Fruit fly (Drosophila melanogaster): Measurements from ENCODE around the gene Atg101.

Gene Atg101

DNA sequence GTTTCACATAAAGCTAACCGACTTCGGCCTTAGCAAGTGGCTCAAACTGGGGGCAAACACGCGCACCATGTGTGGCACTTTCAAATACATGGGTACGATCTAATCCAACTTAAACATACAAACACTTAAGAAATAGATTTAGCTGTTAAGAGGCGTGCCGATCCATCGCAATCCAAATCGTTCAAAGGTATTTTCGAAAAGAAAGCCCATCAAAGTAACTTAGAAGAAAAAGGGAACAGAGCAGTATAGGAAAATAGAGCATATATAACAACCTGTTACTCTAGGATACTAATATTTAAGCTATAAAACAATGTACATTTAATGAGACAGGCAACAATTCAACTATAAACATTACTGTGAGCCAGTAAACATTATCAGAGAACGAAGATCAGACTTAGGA lies at the start of gene Atg101:
Gene Atg101, plus strand, starts transcription at position 301 of the 400 bp plus-strand sequence.
- TF ChIP-seq CG3919 (GFP tag; optimal IDR thresholded peaks at IDR 0.05) (no peak), CG11762 (GFP tag; optimal IDR thresholded peaks at IDR 0.05; ENCODE audit: insufficient read depth) (no peak), CG10631 (GFP tag; optimal IDR thresholded peaks at IDR 0.05) (no peak), CG7368 (GFP tag; optimal IDR thresholded peaks at IDR 0.05) (no peak), CG9139 (GFP tag; optimal IDR thresholded peaks at IDR 0.05) (no peak), salr (GFP tag; optimal IDR thresholded peaks at IDR 0.05) (no peak), Lpt (GFP tag; optimal IDR thresholded peaks at IDR 0.05) (no peak), CG6854 (GFP tag; optimal IDR thresholded peaks at IDR 0.05) (no peak), CG32006 (GFP tag; optimal IDR thresholded peaks at IDR 0.05) (no peak), CG6276 (GFP tag; optimal IDR thresholded peaks at IDR 0.05) (no peak), CG11294 (GFP tag; IDR thresholded peaks at IDR 0.05) (no peak), Hr38 (GFP tag; optimal IDR thresholded peaks at IDR 0.05) (no peak), Met (GFP tag; optimal IDR thresholded peaks at IDR 0.05) (no peak), fkh (GFP tag; optimal IDR thresholded peaks at IDR 0.05) (no peak)

DNA sequence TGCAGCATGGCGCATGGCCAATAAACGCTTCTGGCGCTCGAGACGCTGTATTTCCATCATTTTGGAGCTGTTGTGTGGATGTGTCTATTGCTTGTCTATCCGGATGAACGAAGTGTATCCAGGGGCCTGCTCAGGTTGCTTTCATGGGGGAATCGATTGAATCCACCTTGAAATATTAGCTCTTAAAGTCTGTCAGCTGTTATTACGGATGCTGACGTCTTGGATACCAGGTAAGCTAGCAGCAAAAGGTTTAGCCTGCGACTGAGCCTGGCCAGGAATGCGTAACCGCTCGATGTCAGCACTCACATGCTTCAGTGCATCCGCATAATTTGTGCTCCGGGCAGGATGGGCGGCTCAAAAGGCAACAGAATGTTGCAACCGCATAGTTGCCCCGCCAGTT lies 43.3 kb upstream of the Atg101 start, which contains the start of gene CG12609:
Gene CG12609, minus strand, starts transcription at position 101 of the 400 bp plus-strand sequence.
- no peak for TF ChIP-seq vri (GFP tag; optimal IDR thresholded peaks at IDR 0.05)
- no peak for TF ChIP-seq CG7368 (GFP tag; optimal IDR thresholded peaks at IDR 0.05)
- no peak for TF ChIP-seq CG16779 (tag; optimal IDR thresholded peaks at IDR 0.05)
- TF ChIP-seq net (GFP tag; optimal IDR thresholded peaks at IDR 0.05) = no peak
- TF ChIP-seq CG8632 (GFP tag; optimal IDR thresholded peaks at IDR 0.05) = no peak
- no peak for TF ChIP-seq CG10631 (GFP tag; optimal IDR thresholded peaks at IDR 0.05)
- TF ChIP-seq pdm3 (GFP tag; optimal IDR thresholded peaks at IDR 0.05) = no peak
- TF ChIP-seq fd59A (GFP tag; optimal IDR thresholded peaks at IDR 0.05) = no peak
- TF ChIP-seq ss (GFP tag; optimal IDR thresholded peaks at IDR 0.05) = no peak
- no peak for TF ChIP-seq CG6854 (GFP tag; optimal IDR thresholded peaks at IDR 0.05)
- TF ChIP-seq CG34406 (GFP tag; optimal IDR thresholded peaks at IDR 0.05) = no peak
- no peak for TF ChIP-seq Hr4 (GFP tag; optimal IDR thresholded peaks at IDR 0.05)
- no peak for TF ChIP-seq CG8319 (GFP tag; optimal IDR thresholded peaks at IDR 0.05)
- TF ChIP-seq CG3032 (tag; optimal IDR thresholded peaks at IDR 0.05) = no peak
- no peak for TF ChIP-seq CG1621 (tag; optimal IDR thresholded peaks at IDR 0.05)
- no peak for TF ChIP-seq Ets21C (GFP tag; optimal IDR thresholded peaks at IDR 0.05)
- TF ChIP-seq Sox15 (GFP tag; optimal IDR thresholded peaks at IDR 0.05) = no peak
- no peak for TF ChIP-seq OdsH (GFP tag; optimal IDR thresholded peaks at IDR 0.05)
- TF ChIP-seq Met (GFP tag; optimal IDR thresholded peaks at IDR 0.05) = no peak
- no peak for TF ChIP-seq CG10669 (GFP tag; optimal IDR thresholded peaks at IDR 0.05)

DNA sequence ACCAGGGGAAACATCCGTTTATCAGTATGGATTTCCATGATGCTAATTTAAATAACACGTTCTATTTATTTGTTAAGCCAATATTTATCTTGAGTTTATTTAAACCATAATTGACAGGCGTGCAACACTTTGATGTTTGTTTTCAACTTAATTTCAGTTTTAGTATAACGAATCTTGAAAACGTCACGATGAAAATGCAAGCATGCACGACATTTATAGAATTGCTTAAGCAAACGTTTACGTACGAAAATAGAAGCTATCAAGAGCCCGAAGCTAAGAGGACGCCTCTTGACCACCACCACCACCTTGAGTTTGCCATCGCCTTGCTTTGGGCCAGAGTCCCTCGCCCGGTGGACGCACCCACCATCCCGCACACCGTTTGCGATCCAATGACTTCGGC lies 20.1 kb upstream of the Atg101 start:
- TF ChIP-seq fkh (GFP tag; optimal IDR thresholded peaks at IDR 0.05) = no peak
- TF ChIP-seq CG6854 (GFP tag; optimal IDR thresholded peaks at IDR 0.05) = no peak
- no peak for TF ChIP-seq fd85E (GFP tag; optimal IDR thresholded peaks at IDR 0.05)
- TF ChIP-seq Sox14 (GFP tag; optimal IDR thresholded peaks at IDR 0.05) = no peak
- TF ChIP-seq Sox15 (GFP tag; optimal IDR thresholded peaks at IDR 0.05) = no peak
- TF ChIP-seq dsx (GFP tag; optimal IDR thresholded peaks at IDR 0.05; ENCODE audit: poor library complexity, severe bottlenecking) = no peak
- no peak for TF ChIP-seq Hr4 (GFP tag; optimal IDR thresholded peaks at IDR 0.05)
- TF ChIP-seq CG1621 (tag; optimal IDR thresholded peaks at IDR 0.05) = no peak
- TF ChIP-seq CG7368 (GFP tag; optimal IDR thresholded peaks at IDR 0.05) = no peak
- no peak for TF ChIP-seq CG6276 (GFP tag; optimal IDR thresholded peaks at IDR 0.05)
- TF ChIP-seq topi (GFP tag; optimal IDR thresholded peaks at IDR 0.05) = no peak
- TF ChIP-seq cyc (GFP tag; optimal IDR thresholded peaks at IDR 0.05) = no peak
- no peak for TF ChIP-seq CG3032 (tag; optimal IDR thresholded peaks at IDR 0.05)
- no peak for TF ChIP-seq CG6808 (GFP tag; optimal IDR thresholded peaks at IDR 0.05)
- TF ChIP-seq CG11762 (GFP tag; optimal IDR thresholded peaks at IDR 0.05; ENCODE audit: insufficient read depth) = no peak
- no peak for TF ChIP-seq Met (GFP tag; optimal IDR thresholded peaks at IDR 0.05)
- no peak for TF ChIP-seq OdsH (GFP tag; optimal IDR thresholded peaks at IDR 0.05)
- TF ChIP-seq Eip75B (GFP tag; optimal IDR thresholded peaks at IDR 0.05) = no peak
- no peak for TF ChIP-seq CG8632 (GFP tag; optimal IDR thresholded peaks at IDR 0.05)

Measured in whole organism, prepupa.